Worm (Caenorhabditis elegans): ENCODE data around the gene srx-104.

DNA sequence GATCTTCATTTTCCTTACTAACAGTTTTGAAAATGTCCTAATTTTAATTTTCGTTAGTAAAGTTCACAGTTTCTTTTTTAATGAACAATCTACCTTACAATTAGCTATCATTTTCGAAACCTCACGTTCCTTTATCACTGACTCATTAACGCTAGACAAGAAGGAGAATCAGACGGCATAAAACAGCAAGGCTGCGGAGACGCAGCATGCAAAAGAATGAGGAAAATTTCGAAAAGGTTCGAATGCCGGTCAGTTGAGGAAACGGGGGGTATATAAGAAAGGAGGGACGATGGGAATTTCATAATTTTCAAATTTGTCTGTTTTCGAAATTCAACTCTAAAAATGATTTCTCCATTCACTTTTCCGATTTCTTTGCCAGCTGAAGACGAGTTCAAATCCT lies 37.6 kb downstream of the srx-104 start, which contains the start of gene F19B10.13:
- TF ChIP-seq unc-62 (GFP tag; optimal IDR thresholded peaks at IDR 0.05) (no peak), skn-1 (tag; optimal IDR thresholded peaks at IDR 0.05) (no peak), nhr-19 (GFP tag; conservative IDR thresholded peaks at IDR 0.05) (no peak), C34B4.2 (tag; optimal IDR thresholded peaks at IDR 0.05) (no peak), ets-5 (GFP tag; IDR thresholded peaks at IDR 0.05) (no peak), lin-39 (tag; optimal IDR thresholded peaks at IDR 0.05) (no peak), dpl-1 (GFP tag; optimal IDR thresholded peaks at IDR 0.05) (no peak)
